Fruit fly (Drosophila melanogaster) whole organism: ENCODE measurements around the gene Polr2J.

ENCODE experiments used
- CG8478 ChIP-seq: fragments of >200 bp; optimal IDR thresholded peaks from 2 replicates; lab custom pipeline; 2018; ENCODE audit warnings: inconsistent platforms
- Dll ChIP-seq: fragments of >200 bp; optimal IDR thresholded peaks from 2 replicates; lab custom pipeline; 2017
- pan ChIP-seq: fragments of >200 bp; optimal IDR thresholded peaks from 2 replicates; lab custom pipeline; 2017
- usp ChIP-seq: fragments of >200 bp; optimal IDR thresholded peaks from 2 replicates; lab custom pipeline; 2017; ENCODE audit warnings: missing biosample characterization, missing genetic modification characterization, mixed read lengths

DNA sequence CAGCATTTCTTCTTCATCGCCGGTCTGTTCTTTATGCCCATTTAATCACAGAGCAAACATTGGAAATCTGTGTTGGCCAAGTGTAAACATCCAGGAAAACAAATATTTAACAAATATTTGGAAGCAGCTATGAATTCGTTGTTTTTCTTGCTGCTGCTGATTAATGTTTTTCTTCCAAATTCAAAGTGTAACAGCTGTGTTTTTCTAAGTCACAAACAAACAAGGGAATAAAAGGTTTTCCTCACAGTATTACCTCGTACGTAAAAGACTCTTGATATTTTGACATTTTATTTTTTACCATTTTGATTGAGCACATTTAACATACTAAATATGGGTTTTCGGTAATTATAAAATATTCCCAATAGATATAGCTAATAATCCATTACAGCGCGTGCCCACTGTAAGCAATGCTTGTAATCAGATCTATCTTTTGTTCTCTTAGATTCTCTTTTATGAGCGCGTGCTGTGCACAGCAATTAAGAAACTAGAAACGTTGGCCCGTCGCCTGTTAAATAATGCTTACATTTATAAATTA is 31.4 kb downstream of the Polr2J start:
- no peak for TF ChIP-seq Dll (lab: Kevin White, UChicago)
- TF ChIP-seq usp (GFP tag; lab: Kevin White, UChicago), result no peak
- no peak for TF ChIP-seq CG8478 (lab: Kevin White, UChicago)
- TF ChIP-seq pan (lab: Kevin White, UChicago), result no peak
